Fruit fly (Drosophila melanogaster) whole organism, embryonic: Measurements from ENCODE around the gene eIF4E5.

Source experiments
- Atf3 ChIP-seq: fragments of 200-800 bp; sonication (Bioruptor generic); optimal IDR thresholded peaks from 3 replicates; lab custom pipeline; 2016; ENCODE audit warnings: missing biosample characterization, missing genetic modification characterization
- Blimp-1 ChIP-seq: fragments of 200-800 bp; sonication (Bioruptor generic); optimal IDR thresholded peaks from 3 replicates; lab custom pipeline; 2018; ENCODE audit warnings: missing biosample characterization, missing genetic modification characterization, mild to moderate bottlenecking, moderate library complexity, missing genetic modification reagents
- CG10209 ChIP-seq: fragments of 200-800 bp; sonication (Bioruptor generic); optimal IDR thresholded peaks from 3 replicates; lab custom pipeline; 2017; ENCODE audit warnings: missing biosample characterization, mild to moderate bottlenecking, missing genetic modification characterization, missing genetic modification reagents
- CG11247 ChIP-seq: fragments of 200-800 bp; sonication (Bioruptor generic); IDR thresholded peaks from 2 replicates; pipeline ENCODE4 v1.3.6; 2022; ENCODE audit warnings: missing biosample characterization, missing genetic modification characterization
- CG12104 ChIP-seq: fragments of 200-800 bp; sonication (Bioruptor generic); optimal IDR thresholded peaks from 3 replicates; lab custom pipeline; 2016; ENCODE audit warnings: missing biosample characterization, missing genetic modification characterization
- CG12942 ChIP-seq: fragments of 200-800 bp; sonication (Bioruptor generic); optimal IDR thresholded peaks from 3 replicates; lab custom pipeline; 2016; ENCODE audit warnings: missing biosample characterization, missing genetic modification characterization
- CG13287 ChIP-seq: fragments of 200-800 bp; sonication (Bioruptor generic); IDR thresholded peaks from 2 replicates; pipeline ENCODE4 v1.3.6; 2022; ENCODE audit warnings: missing biosample characterization, missing genetic modification characterization; ENCODE audit not compliant: partially characterized antibody
- CG13296 ChIP-seq: fragments of 200-800 bp; sonication (Bioruptor generic); optimal IDR thresholded peaks from 3 replicates; lab custom pipeline; 2018; ENCODE audit warnings: missing biosample characterization, mild to moderate bottlenecking, missing genetic modification characterization
- CG14965 ChIP-seq: fragments of 200-800 bp; sonication (Bioruptor generic); optimal IDR thresholded peaks from 2 replicates; lab custom pipeline; 2016; ENCODE audit warnings: missing biosample characterization, missing genetic modification characterization, borderline replicate concordance
- CG15479 ChIP-seq: fragments of 200-800 bp; sonication (Bioruptor generic); optimal IDR thresholded peaks from 3 replicates; lab custom pipeline; 2019; ENCODE audit warnings: missing biosample characterization, mild to moderate bottlenecking, missing genetic modification characterization, moderate library complexity
- CG1603 ChIP-seq: fragments of 200-800 bp; sonication (Bioruptor generic); optimal IDR thresholded peaks from 2 replicates; lab custom pipeline; 2019; ENCODE audit warnings: missing biosample characterization, mild to moderate bottlenecking, missing genetic modification characterization, moderate library complexity
- CG17328 ChIP-seq: fragments of 200-800 bp; sonication (Bioruptor generic); IDR thresholded peaks from 2 replicates; pipeline ENCODE4 v1.3.6; 2022; ENCODE audit warnings: missing biosample characterization, missing genetic modification characterization
- CG18262 ChIP-seq: fragments of 200-800 bp; optimal IDR thresholded peaks from 3 replicates; lab custom pipeline; 2019; ENCODE audit warnings: missing biosample characterization, mild to moderate bottlenecking, missing genetic modification characterization, moderate library complexity
- CG31224 ChIP-seq: fragments of 200-800 bp; sonication (Bioruptor generic); IDR thresholded peaks from 2 replicates; pipeline ENCODE4 v1.3.6; 2022; ENCODE audit warnings: missing biosample characterization, missing genetic modification characterization
- CG32532 ChIP-seq: fragments of 200-800 bp; sonication (Bioruptor generic); IDR thresholded peaks from 2 replicates; pipeline ENCODE4 v1.3.6; 2022; ENCODE audit warnings: missing biosample characterization, missing genetic modification characterization
- CG3838 ChIP-seq: fragments of 200-800 bp; sonication (Bioruptor generic); optimal IDR thresholded peaks from 3 replicates; lab custom pipeline; 2016; ENCODE audit warnings: missing biosample characterization, missing genetic modification characterization
- CG3847 ChIP-seq: fragments of 200-800 bp; sonication (Bioruptor generic); IDR thresholded peaks from 2 replicates; pipeline ENCODE4 v1.3.6; 2022; ENCODE audit warnings: missing biosample characterization, missing genetic modification characterization
- CG6791 ChIP-seq: fragments of 200-800 bp; sonication (Bioruptor generic); IDR thresholded peaks from 3 replicates; pipeline ENCODE4 v1.3.6; 2022; ENCODE audit warnings: missing biosample characterization, missing genetic modification characterization; ENCODE audit not compliant: partially characterized antibody
- CG7372 ChIP-seq: fragments of 200-800 bp; sonication (Bioruptor generic); IDR thresholded peaks from 2 replicates; pipeline ENCODE4 v1.3.6; 2022; ENCODE audit warnings: missing biosample characterization, missing genetic modification characterization
- CG8359 ChIP-seq: fragments of 200-800 bp; sonication (Bioruptor generic); optimal IDR thresholded peaks from 2 replicates; lab custom pipeline; 2017; ENCODE audit warnings: missing biosample characterization, mild to moderate bottlenecking, missing genetic modification characterization, borderline replicate concordance
- CG9876 ChIP-seq: fragments of 200-800 bp; sonication (Bioruptor generic); optimal IDR thresholded peaks from 2 replicates; lab custom pipeline; 2016; ENCODE audit warnings: missing biosample characterization, missing genetic modification characterization
- E2f1 ChIP-seq: fragments of 200-800 bp; sonication (Bioruptor generic); IDR thresholded peaks from 2 replicates; pipeline ENCODE4 v1.3.6; 2022; ENCODE audit warnings: missing biosample characterization, missing genetic modification characterization
- Ets97D ChIP-seq: fragments of 200-800 bp; sonication (Bioruptor generic); optimal IDR thresholded peaks from 3 replicates; lab custom pipeline; 2016; ENCODE audit warnings: missing biosample characterization, missing genetic modification characterization
- Lpt ChIP-seq: fragments of >200 bp; optimal IDR thresholded peaks from 2 replicates; lab custom pipeline; 2018; ENCODE audit warnings: missing biosample characterization, missing genetic modification characterization
- MBD-R2 ChIP-seq: fragments of 200-800 bp; sonication (Bioruptor generic); IDR thresholded peaks from 2 replicates; pipeline ENCODE4 v1.3.6; 2022; ENCODE audit warnings: missing biosample characterization, missing genetic modification characterization
- Max ChIP-seq: fragments of 200-800 bp; sonication (Bioruptor generic); optimal IDR thresholded peaks from 2 replicates; lab custom pipeline; 2016; ENCODE audit warnings: missing biosample characterization, mild to moderate bottlenecking, missing genetic modification characterization
- Med ChIP-seq: fragments of 200-800 bp; sonication (Bioruptor generic); peaks from one replicate; lab custom pipeline; 2016; ENCODE audit warnings: missing biosample characterization, missing genetic modification characterization, mild to moderate bottlenecking, inconsistent platforms, moderate library complexity
- Optix ChIP-seq: fragments of 200-800 bp; sonication (Bioruptor generic); IDR thresholded peaks from 3 replicates; pipeline ENCODE4 v1.3.6; 2022; ENCODE audit warnings: missing biosample characterization, missing genetic modification characterization
- Pdp1 ChIP-seq, 2 experiments: fragments of 200-800 bp; sonication (Bioruptor generic); optimal IDR thresholded peaks; 3 replicates each; lab custom pipeline; 2016; ENCODE audit warnings: missing biosample characterization in 2 of 2, missing genetic modification characterization in 2 of 2, mild to moderate bottlenecking in 1 of 2, moderate library complexity in 1 of 2
- Vsx1 ChIP-seq: fragments of 200-800 bp; sonication (Bioruptor generic); optimal IDR thresholded peaks from 2 replicates; lab custom pipeline; 2017; ENCODE audit warnings: missing biosample characterization, mild to moderate bottlenecking, missing genetic modification characterization, missing genetic modification reagents
- abd-A ChIP-seq: fragments of 200-800 bp; sonication (Bioruptor generic); optimal IDR thresholded peaks from 3 replicates; lab custom pipeline; 2019; ENCODE audit warnings: missing biosample characterization, mild to moderate bottlenecking, missing genetic modification characterization, moderate library complexity
- cwo ChIP-seq: fragments of 200-800 bp; sonication (Bioruptor generic); optimal IDR thresholded peaks from 3 replicates; lab custom pipeline; 2017; ENCODE audit warnings: missing biosample characterization, missing genetic modification characterization, mild to moderate bottlenecking, moderate library complexity, missing genetic modification reagents
- disco-r ChIP-seq: fragments of 200-800 bp; sonication (Bioruptor generic); optimal IDR thresholded peaks from 2 replicates; lab custom pipeline; 2016; ENCODE audit warnings: missing biosample characterization, missing genetic modification characterization
- exex ChIP-seq: fragments of 200-800 bp; sonication (Bioruptor generic); optimal IDR thresholded peaks from 4 replicates; lab custom pipeline; 2018; ENCODE audit warnings: missing biosample characterization, mild to moderate bottlenecking, missing genetic modification characterization, moderate library complexity
- fd102C ChIP-seq: fragments of 200-800 bp; sonication (Bioruptor generic); optimal IDR thresholded peaks from 2 replicates; lab custom pipeline; 2018; ENCODE audit warnings: missing biosample characterization, mild to moderate bottlenecking, missing genetic modification characterization, moderate library complexity
- ftz-f1 ChIP-seq: fragments of 200-800 bp; sonication (Bioruptor generic); optimal IDR thresholded peaks from 2 replicates; lab custom pipeline; 2016; ENCODE audit warnings: missing biosample characterization, missing genetic modification characterization
- gem ChIP-seq: fragments of 200-800 bp; sonication (Bioruptor generic); optimal IDR thresholded peaks from 2 replicates; lab custom pipeline; 2019; ENCODE audit warnings: missing biosample characterization, mild to moderate bottlenecking, missing genetic modification characterization, moderate library complexity
- grn ChIP-seq: fragments of 200-800 bp; sonication (Bioruptor generic); optimal IDR thresholded peaks from 3 replicates; lab custom pipeline; 2017; ENCODE audit warnings: missing biosample characterization, missing genetic modification characterization
- hb ChIP-seq: fragments of 200-800 bp; sonication (Bioruptor generic); IDR thresholded peaks from 3 replicates; pipeline ENCODE4 v1.3.6; 2022; ENCODE audit warnings: missing biosample characterization, missing genetic modification characterization; ENCODE audit not compliant: partially characterized antibody
- ind ChIP-seq: fragments of 200-800 bp; sonication (Bioruptor generic); optimal IDR thresholded peaks from 3 replicates; lab custom pipeline; 2016; ENCODE audit warnings: missing biosample characterization, missing genetic modification characterization
- kay ChIP-seq: fragments of 200-800 bp; sonication (Bioruptor generic); optimal IDR thresholded peaks from 2 replicates; lab custom pipeline; 2016; ENCODE audit warnings: missing biosample characterization, missing genetic modification characterization
- lbe ChIP-seq: fragments of 200-800 bp; sonication (Bioruptor generic); optimal IDR thresholded peaks from 2 replicates; lab custom pipeline; 2016; ENCODE audit warnings: missing biosample characterization, mild to moderate bottlenecking, missing genetic modification characterization
- nom ChIP-seq: fragments of 200-800 bp; sonication (Bioruptor generic); optimal IDR thresholded peaks from 2 replicates; lab custom pipeline; 2017; ENCODE audit warnings: missing biosample characterization, missing genetic modification characterization, mild to moderate bottlenecking, moderate library complexity, missing genetic modification reagents
- ranshi ChIP-seq: fragments of 200-800 bp; sonication (Bioruptor generic); IDR thresholded peaks from 2 replicates; pipeline ENCODE4 v1.3.6; 2022; ENCODE audit warnings: missing biosample characterization, missing genetic modification characterization
- row ChIP-seq: fragments of 200-800 bp; sonication (Bioruptor generic); IDR thresholded peaks from 3 replicates; pipeline ENCODE4 v1.3.6; 2022; ENCODE audit warnings: missing biosample characterization, missing genetic modification characterization
- sr ChIP-seq: fragments of 200-800 bp; sonication (Bioruptor generic); IDR thresholded peaks from 3 replicates; pipeline ENCODE4 v1.3.6; 2022; ENCODE audit warnings: missing biosample characterization, missing genetic modification characterization
- tgo ChIP-seq: fragments of 200-800 bp; sonication (Bioruptor generic); IDR thresholded peaks from 3 replicates; pipeline ENCODE4 v1.3.6; 2022; ENCODE audit warnings: missing biosample characterization, missing genetic modification characterization
- usp ChIP-seq: fragments of >200 bp; optimal IDR thresholded peaks from 2 replicates; lab custom pipeline; 2017; ENCODE audit warnings: missing biosample characterization, missing genetic modification characterization
- vfl ChIP-seq: fragments of 200-800 bp; sonication (Bioruptor generic); optimal IDR thresholded peaks from 2 replicates; lab custom pipeline; 2016; ENCODE audit warnings: missing biosample characterization, missing genetic modification characterization

eIF4E5 gene

DNA sequence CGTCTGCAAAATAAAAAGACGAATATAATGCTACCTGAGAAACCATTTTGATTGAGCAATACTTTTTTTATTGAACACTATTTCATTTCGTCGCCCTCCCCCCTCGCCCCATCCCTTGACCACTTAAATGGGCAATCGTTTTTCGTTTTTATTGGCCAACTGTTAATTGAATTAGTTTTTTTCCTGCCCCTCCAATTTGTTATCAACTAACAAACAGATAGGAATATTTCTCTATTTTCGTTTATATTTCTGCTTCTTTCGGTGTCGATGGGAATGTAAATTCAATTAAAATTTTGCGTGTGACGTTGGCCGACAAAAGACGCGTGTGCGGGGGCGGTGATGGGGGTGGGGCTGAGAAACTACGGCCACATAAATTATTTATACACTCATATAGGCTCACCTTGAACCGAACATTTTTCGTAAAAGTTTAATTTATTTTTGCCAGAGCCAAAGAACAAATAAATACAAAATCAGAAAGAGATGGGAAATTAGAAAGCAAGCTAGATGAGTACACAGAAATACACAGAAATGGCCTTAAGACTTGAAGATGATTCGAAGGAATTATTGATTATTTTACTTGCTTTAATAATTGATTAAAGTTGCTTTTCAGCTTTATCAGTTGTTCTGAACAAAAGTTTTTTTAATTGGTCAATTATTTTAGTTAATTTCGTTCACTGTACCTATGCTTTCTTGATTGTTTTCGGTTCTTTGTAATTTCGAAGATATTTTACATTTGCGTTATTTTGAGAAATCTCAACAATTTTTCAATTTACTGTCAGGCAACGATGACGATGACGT is 33.8 kb upstream of the eIF4E5 start (continued):
- TF ChIP-seq ind (GFP tag; lab: Kevin White, UChicago) (no peak), Max (GFP tag; lab: Kevin White, UChicago) (no peak), CG13287 (GFP tag; lab: Robert Waterston, UW) (no peak), CG7372 (GFP tag; lab: Robert Waterston, UW) (peak; percentile 40), Pdp1 (GFP tag; optimal IDR thresholded peaks at IDR 0.05; lab: Kevin White, UChicago) (peak; percentile 56 to 88), CG17328 (GFP tag; lab: Robert Waterston, UW) (peak; percentile 71), CG18262 (tag; lab: Kevin White, UChicago) (peak; percentile 64), ranshi (no peak), Atf3 (GFP tag; lab: Kevin White, UChicago) (peak; percentile 17), row (GFP tag; lab: Robert Waterston, UW) (peak; percentile 77), CG12104 (GFP tag; lab: Kevin White, UChicago) (no peak), Med (peak; percentile 85), CG9876 (GFP tag; lab: Kevin White, UChicago) (no peak), CG10209 (GFP tag; lab: Kevin White, UChicago) (peak; percentile 55), ftz-f1 (GFP tag; lab: Kevin White, UChicago) (peak; percentile 76), CG3838 (peak; percentile 9), Lpt (GFP tag; lab: Kevin White, UChicago) (no peak), disco-r (GFP tag; lab: Kevin White, UChicago) (peak; percentile 6), exex (tag; lab: Kevin White, UChicago) (peak; percentile 95), Blimp-1 (GFP tag; lab: Kevin White, UChicago) (no peak), CG1603 (tag; lab: Kevin White, UChicago) (no peak), CG31224 (GFP tag; lab: Robert Waterston, UW) (peak; percentile 69), CG15479 (no peak), sr (GFP tag; lab: Robert Waterston, UW) (peak; percentile 81), tgo (GFP tag; lab: Robert Waterston, UW) (peak; percentile 69), grn (GFP tag; lab: Kevin White, UChicago) (no peak), abd-A (tag; lab: Kevin White, UChicago) (peak; percentile 80), CG8359 (no peak), CG3847 (GFP tag; lab: Robert Waterston, UW) (peak; percentile 72), E2f1 (GFP tag; lab: Robert Waterston, UW) (0 out of 2 replicates have a peak, but pooled peaks have one; percentile 41), hb (GFP tag; lab: Robert Waterston, UW) (no peak), lbe (GFP tag; lab: Kevin White, UChicago) (no peak), usp (GFP tag; lab: Kevin White, UChicago) (no peak), cwo (peak; percentile 62), CG12942 (GFP tag; lab: Kevin White, UChicago) (peak; percentile 15), MBD-R2 (no peak), Ets97D (GFP tag; lab: Kevin White, UChicago) (peak; percentile 15), CG14965 (no peak), Vsx1 (GFP tag; lab: Kevin White, UChicago) (no peak), CG11247 (GFP tag; lab: Robert Waterston, UW) (peak; percentile 46; the same call in 1 of the 2 replicates), Optix (GFP tag; lab: Robert Waterston, UW) (no peak), kay (GFP tag; lab: Kevin White, UChicago) (peak; percentile 26), CG6791 (GFP tag; lab: Robert Waterston, UW) (no peak), CG13296 (GFP tag; lab: Kevin White, UChicago) (no peak), nom (GFP tag; lab: Kevin White, UChicago) (no peak), CG32532 (GFP tag; lab: Robert Waterston, UW) (peak; percentile 83), gem (tag; lab: Kevin White, UChicago) (peak; percentile 82), vfl (no peak), fd102C (no peak)
